Worm (Caenorhabditis elegans) whole organism, late embryonic: Measurements from ENCODE around the gene ZK381.8.

Source experiments
- ceh-31 ChIP-seq: sonication (generic microtip); optimal IDR thresholded peaks from 2 replicates; lab custom pipeline; 2016; ENCODE audit warnings: missing genetic modification characterization, missing compliant biosample characterization
- dmd-4 ChIP-seq: sonication (generic microtip); optimal IDR thresholded peaks from 2 replicates; lab custom pipeline; 2016; ENCODE audit warnings: borderline replicate concordance, missing genetic modification characterization, missing compliant biosample characterization
- elt-2 ChIP-seq: sonication (generic microtip); optimal IDR thresholded peaks from 2 replicates; lab custom pipeline; 2016; ENCODE audit warnings: missing genetic modification reagents, missing genetic modification characterization, missing compliant biosample characterization
- mec-3 ChIP-seq: sonication (generic microtip); optimal IDR thresholded peaks from 2 replicates; lab custom pipeline; 2016; ENCODE audit warnings: borderline replicate concordance, missing genetic modification characterization, missing compliant biosample characterization
- odd-2 ChIP-seq: sonication (generic microtip); optimal IDR thresholded peaks from 2 replicates; lab custom pipeline; 2017; ENCODE audit warnings: antibody characterized with exemption, mild to moderate bottlenecking, missing genetic modification characterization, missing compliant biosample characterization
- pag-3 ChIP-seq: sonication (generic microtip); optimal IDR thresholded peaks from 2 replicates; lab custom pipeline; 2016; ENCODE audit warnings: missing compliant biosample characterization, missing genetic modification characterization, borderline replicate concordance
- pha-2 ChIP-seq: sonication (generic microtip); optimal IDR thresholded peaks from 2 replicates; lab custom pipeline; 2017; ENCODE audit warnings: mild to moderate bottlenecking, missing genetic modification characterization, missing compliant biosample characterization
- pha-4 ChIP-seq: fragments of 150-350 bp; optimal IDR thresholded peaks from 2 replicates; lab custom pipeline; 2018; ENCODE audit warnings: missing biosample characterization, missing genetic modification reagents, missing genetic modification characterization
- sox-4 ChIP-seq: sonication (generic microtip); optimal IDR thresholded peaks from 2 replicates; lab custom pipeline; 2017; ENCODE audit warnings: mild to moderate bottlenecking, missing genetic modification characterization, inconsistent platforms, missing compliant biosample characterization
- tbx-2 ChIP-seq: sonication (generic microtip); optimal IDR thresholded peaks from 2 replicates; lab custom pipeline; 2016; ENCODE audit warnings: missing genetic modification characterization, missing compliant biosample characterization
- tbx-7 ChIP-seq: sonication (generic microtip); optimal IDR thresholded peaks from 2 replicates; lab custom pipeline; 2016; ENCODE audit warnings: missing genotype, missing genetic modification characterization, missing compliant biosample characterization
- unc-3 ChIP-seq, 2 experiments: fragments of 200-800 bp in 1 of 2; sonication (Bioruptor generic) in 1 of 2; sonication (generic microtip) in 1 of 2; conservative IDR thresholded peaks in 1 of 2; optimal IDR thresholded peaks in 1 of 2; 2 replicates each; pipeline versions ENCODE4 v1.3.6 to Lab custom; 2016 to 2022; ENCODE audit warnings: missing compliant biosample characterization in 2 of 2, missing genetic modification characterization in 2 of 2, missing genetic modification reagents in 1 of 2

DNA sequence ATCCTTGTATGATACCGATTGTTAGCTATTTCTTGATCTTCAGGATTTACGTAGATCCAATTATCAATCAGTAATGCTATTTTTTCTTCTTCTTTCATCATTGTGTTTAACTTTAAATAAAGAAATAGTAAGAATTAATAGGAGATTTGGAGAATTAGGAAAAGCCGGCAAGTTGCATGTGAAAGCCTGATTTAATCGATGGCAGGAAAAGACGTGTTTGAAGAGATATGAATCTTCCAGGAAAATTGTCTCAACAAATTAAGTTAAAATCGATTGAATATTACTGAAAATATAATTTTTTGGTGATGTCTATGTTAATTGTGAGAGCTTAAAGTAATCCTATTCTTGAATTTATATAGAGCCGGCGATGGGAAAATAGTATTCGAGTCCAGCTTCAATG is 1.0 kb upstream of the ZK381.8 start, which contains the start of gene ZK381.62:
- TF ChIP-seq tbx-2 (tag; lab: Kevin White, UChicago) (no peak), mec-3 (tag; lab: Kevin White, UChicago) (no peak), pha-4 (tag; lab: Kevin White, UChicago) (no peak), sox-4 (tag; lab: Kevin White, UChicago) (no peak), elt-2 (tag; lab: Kevin White, UChicago) (no peak), odd-2 (no peak), tbx-7 (tag; lab: Kevin White, UChicago) (no peak), pha-2 (no peak), ceh-31 (tag; lab: Kevin White, UChicago) (no peak), dmd-4 (no peak), pag-3 (tag; lab: Kevin White, UChicago) (no peak), unc-3 (GFP tag; conservative IDR thresholded peaks at IDR 0.05; lab: Robert Waterston, UW) (no peak), unc-3 (tag; optimal IDR thresholded peaks at IDR 0.05; lab: Kevin White, UChicago) (no peak)
